Fruit fly (Drosophila melanogaster) whole organism: Measurements from ENCODE around the gene CG3587.

Source experiments
- CG8478 ChIP-seq: fragments of >200 bp; optimal IDR thresholded peaks from 2 replicates; lab custom pipeline; 2018; ENCODE audit warnings: inconsistent platforms
- pan ChIP-seq: fragments of >200 bp; optimal IDR thresholded peaks from 2 replicates; lab custom pipeline; 2017
- psq ChIP-seq: fragments of >200 bp; optimal IDR thresholded peaks from 2 replicates; lab custom pipeline; 2017

DNA sequence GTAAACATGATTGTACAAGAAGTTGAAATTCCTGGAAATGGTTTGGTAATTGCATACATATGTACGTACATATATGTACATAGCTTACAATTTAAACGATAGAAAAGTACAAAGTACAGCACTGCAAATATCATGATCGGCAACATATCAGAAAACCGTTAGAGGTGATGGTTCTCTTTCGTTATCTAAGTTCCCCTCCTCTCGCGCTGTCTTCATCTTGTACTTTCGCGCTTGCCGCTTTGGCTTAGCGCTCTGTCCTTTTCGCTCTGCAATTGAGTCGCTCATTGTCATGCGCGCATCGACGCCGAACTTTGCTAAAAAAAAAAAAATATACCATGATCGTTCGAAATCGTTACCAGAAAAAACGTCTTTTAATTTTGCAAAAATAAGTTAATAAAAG, 36.1 kb upstream of the CG3587 start:
- TF ChIP-seq psq (no peak), pan (lab: Kevin White, UChicago) (no peak), CG8478 (no peak)
